Worm (Caenorhabditis elegans) whole organism, young adult: ENCODE results near the gene R151.10.

Experiments used
- F22D6.2 ChIP-seq: sonication (generic microtip); optimal IDR thresholded peaks from 2 replicates; lab custom pipeline; 2016; ENCODE audit warnings: mild to moderate bottlenecking, missing genetic modification characterization, missing compliant biosample characterization
- F37B4.10 ChIP-seq: fragments of 200-800 bp; sonication (Bioruptor generic); IDR thresholded peaks from 2 replicates; pipeline ENCODE4 v1.3.6; 2022; ENCODE audit warnings: missing genetic modification characterization, missing compliant biosample characterization
- F39B2.1 ChIP-seq: fragments of 200-800 bp; sonication (Bioruptor generic); IDR thresholded peaks from 2 replicates; pipeline ENCODE4 v1.3.6; 2022; ENCODE audit warnings: missing genetic modification reagents, missing genetic modification characterization, missing compliant biosample characterization
- F49E8.2 ChIP-seq: sonication (generic microtip); optimal IDR thresholded peaks from 3 replicates; lab custom pipeline; 2017; ENCODE audit warnings: missing genetic modification characterization, mild to moderate bottlenecking, missing compliant biosample characterization, antibody characterized with exemption, moderate library complexity; ENCODE audit not compliant: insufficient read depth
- K12H6.12 ChIP-seq: fragments of 200-800 bp; sonication (Bioruptor generic); optimal IDR thresholded peaks from 2 replicates; lab custom pipeline; 2018; ENCODE audit warnings: mild to moderate bottlenecking, missing genetic modification characterization, missing compliant biosample characterization
- T07F8.4 ChIP-seq: sonication (generic microtip); optimal IDR thresholded peaks from 2 replicates; lab custom pipeline; 2016; ENCODE audit warnings: mild to moderate bottlenecking, missing genetic modification characterization, moderate library complexity, missing compliant biosample characterization
- Y67H2A.10 ChIP-seq: fragments of 200-800 bp; sonication (Bioruptor generic); conservative IDR thresholded peaks from 2 replicates; pipeline ENCODE4 v1.3.6; 2022; ENCODE audit warnings: missing genetic modification reagents, missing genetic modification characterization, missing compliant biosample characterization
- ZK185.1 ChIP-seq: sonication (generic microtip); optimal IDR thresholded peaks from 2 replicates; lab custom pipeline; 2016; ENCODE audit warnings: mild to moderate bottlenecking, missing genetic modification characterization, missing compliant biosample characterization; ENCODE audit not compliant: poor library complexity, severe bottlenecking
- aptf-3 ChIP-seq: fragments of 200-800 bp; sonication (Bioruptor generic); IDR thresholded peaks from 2 replicates; pipeline ENCODE4 v1.3.6; 2022; ENCODE audit warnings: missing genetic modification characterization, missing compliant biosample characterization
- athp-1 ChIP-seq: sonication (generic microtip); optimal IDR thresholded peaks from 2 replicates; lab custom pipeline; 2017; ENCODE audit warnings: mild to moderate bottlenecking, missing genetic modification characterization, missing compliant biosample characterization
- attf-6 ChIP-seq: fragments of 200-800 bp; sonication (Bioruptor generic); IDR thresholded peaks from 2 replicates; pipeline ENCODE4 v1.3.6; 2022; ENCODE audit warnings: missing genetic modification reagents, missing genetic modification characterization, missing compliant biosample characterization
- bed-2 ChIP-seq: fragments of 200-800 bp; sonication (Bioruptor generic); IDR thresholded peaks from 2 replicates; pipeline ENCODE4 v1.3.6; 2022; ENCODE audit warnings: missing genetic modification reagents, missing genetic modification characterization, missing compliant biosample characterization
- ccch-3 ChIP-seq: fragments of 200-800 bp; sonication (Bioruptor generic); optimal IDR thresholded peaks from 2 replicates; lab custom pipeline; 2018; ENCODE audit warnings: mild to moderate bottlenecking, missing genetic modification characterization, missing compliant biosample characterization
- cebp-1 ChIP-seq, 2 experiments: fragments of 200-800 bp in 1 of 2; sonication (Bioruptor generic) in 1 of 2; sonication (generic microtip) in 1 of 2; IDR thresholded peaks in 1 of 2; optimal IDR thresholded peaks in 1 of 2; 2 replicates each; pipeline versions ENCODE4 v1.3.6 to Lab custom; 2017 to 2022; ENCODE audit warnings: missing compliant biosample characterization in 2 of 2, missing genetic modification characterization in 2 of 2, mild to moderate bottlenecking in 1 of 2, missing genetic modification reagents in 1 of 2, moderate library complexity in 1 of 2
- ceh-100 ChIP-seq: fragments of 200-800 bp; sonication (Bioruptor generic); IDR thresholded peaks from 2 replicates; pipeline ENCODE4 v1.3.6; 2022; ENCODE audit warnings: missing genetic modification reagents, missing genetic modification characterization, missing compliant biosample characterization
- ceh-58 ChIP-seq: fragments of 200-800 bp; sonication (Bioruptor generic); IDR thresholded peaks from 2 replicates; pipeline ENCODE4 v1.3.6; 2022; ENCODE audit warnings: missing genetic modification characterization, missing compliant biosample characterization
- dpff-1 ChIP-seq: sonication (generic microtip); optimal IDR thresholded peaks from 2 replicates; lab custom pipeline; 2017; ENCODE audit warnings: mild to moderate bottlenecking, missing genetic modification characterization, missing compliant biosample characterization
- efl-1 ChIP-seq: fragments of 150-350 bp; optimal IDR thresholded peaks from 2 replicates; lab custom pipeline; 2014; ENCODE audit warnings: missing biosample characterization, missing genetic modification reagents, missing genetic modification characterization
- egrh-3 ChIP-seq: fragments of 200-800 bp; sonication (Bioruptor generic); IDR thresholded peaks from 2 replicates; pipeline ENCODE4 v1.3.6; 2022; ENCODE audit warnings: missing genetic modification reagents, missing genetic modification characterization, missing compliant biosample characterization
- hlh-12 ChIP-seq: sonication (generic microtip); optimal IDR thresholded peaks from 2 replicates; lab custom pipeline; 2016; ENCODE audit warnings: missing genetic modification characterization, missing compliant biosample characterization
- hmg-1.2 ChIP-seq: fragments of 200-800 bp; sonication (Bioruptor generic); IDR thresholded peaks from 2 replicates; pipeline ENCODE4 v1.3.6; 2022; ENCODE audit warnings: missing genetic modification reagents, missing genetic modification characterization, missing compliant biosample characterization
- hrde-1 ChIP-seq: sonication (generic microtip); optimal IDR thresholded peaks from 2 replicates; lab custom pipeline; 2016; ENCODE audit warnings: missing genetic modification characterization, mild to moderate bottlenecking, missing compliant biosample characterization, moderate library complexity, missing genotype, missing genetic modification reagents, borderline replicate concordance
- hsf-1 ChIP-seq: fragments of 200-800 bp; sonication (Bioruptor generic); IDR thresholded peaks from 2 replicates; pipeline ENCODE4 v1.3.6; 2022; ENCODE audit warnings: missing genetic modification reagents, missing genetic modification characterization, missing compliant biosample characterization
- let-607 ChIP-seq, 2 experiments: fragments of 200-800 bp in 1 of 2; sonication (Bioruptor generic) in 1 of 2; sonication (generic microtip) in 1 of 2; optimal IDR thresholded peaks; 2 replicates each; lab custom pipeline; 2016 to 2018; ENCODE audit warnings: mild to moderate bottlenecking in 2 of 2, missing compliant biosample characterization in 2 of 2, missing genetic modification characterization in 2 of 2, moderate library complexity in 2 of 2, missing genotype in 1 of 2
- lir-1 ChIP-seq: fragments of 200-800 bp; sonication (Bioruptor generic); conservative IDR thresholded peaks from 2 replicates; pipeline ENCODE4 v1.3.6; 2022; ENCODE audit warnings: missing genetic modification reagents, missing genetic modification characterization, missing compliant biosample characterization
- lsl-1 ChIP-seq: fragments of 200-800 bp; sonication (Bioruptor generic); optimal IDR thresholded peaks from 2 replicates; lab custom pipeline; 2018; ENCODE audit warnings: mild to moderate bottlenecking, missing genetic modification characterization, moderate library complexity, missing compliant biosample characterization
- lsy-27 ChIP-seq: sonication (generic microtip); optimal IDR thresholded peaks from 2 replicates; lab custom pipeline; 2017; ENCODE audit warnings: missing genetic modification characterization, mild to moderate bottlenecking, missing compliant biosample characterization, antibody characterized with exemption, missing genotype, borderline replicate concordance; ENCODE audit not compliant: insufficient read depth
- madf-10 ChIP-seq: sonication (generic microtip); optimal IDR thresholded peaks from 2 replicates; lab custom pipeline; 2016; ENCODE audit warnings: mild to moderate bottlenecking, missing genetic modification characterization, missing compliant biosample characterization
- madf-8 ChIP-seq: fragments of 200-800 bp; sonication (Bioruptor generic); conservative IDR thresholded peaks from 2 replicates; pipeline ENCODE4 v1.3.6; 2022; ENCODE audit warnings: missing genetic modification reagents, missing genetic modification characterization, missing compliant biosample characterization
- nhr-27 ChIP-seq: fragments of 200-800 bp; sonication (Bioruptor generic); optimal IDR thresholded peaks from 2 replicates; lab custom pipeline; 2018; ENCODE audit warnings: mild to moderate bottlenecking, missing genetic modification characterization, moderate library complexity, missing compliant biosample characterization
- nhr-80 ChIP-seq: sonication (generic microtip); optimal IDR thresholded peaks from 2 replicates; lab custom pipeline; 2016; ENCODE audit warnings: missing genetic modification characterization, missing compliant biosample characterization
- pbrm-1 ChIP-seq: fragments of 200-800 bp; sonication (Bioruptor generic); IDR thresholded peaks from 2 replicates; pipeline ENCODE4 v1.3.6; 2022; ENCODE audit warnings: missing genetic modification reagents, missing genetic modification characterization, missing compliant biosample characterization
- rec-8 ChIP-seq, 2 experiments: sonication (generic microtip); optimal IDR thresholded peaks; 2 replicates each; lab custom pipeline; 2016; ENCODE audit warnings: mild to moderate bottlenecking in 2 of 2, missing genetic modification characterization in 2 of 2, missing genetic modification reagents in 2 of 2, missing genotype in 2 of 2, missing biosample characterization in 1 of 2, missing compliant biosample characterization in 1 of 2, moderate library complexity in 1 of 2
- repo-1 ChIP-seq: sonication (generic microtip); optimal IDR thresholded peaks from 2 replicates; lab custom pipeline; 2017; ENCODE audit warnings: mild to moderate bottlenecking, missing genetic modification characterization, missing compliant biosample characterization
- rpc-1 ChIP-seq, 2 experiments: fragments of 150-350 bp in 1 of 2; sonication (generic microtip) in 1 of 2; optimal IDR thresholded peaks; 2 replicates each; lab custom pipeline; 2014 to 2018; ENCODE audit warnings: missing biosample characterization in 1 of 2, missing genetic modification characterization in 1 of 2, missing genetic modification reagents in 1 of 2, missing genotype in 1 of 2
- sdz-38 ChIP-seq: sonication (generic microtip); optimal IDR thresholded peaks from 2 replicates; lab custom pipeline; 2016; ENCODE audit warnings: missing genotype, missing genetic modification characterization, missing compliant biosample characterization
- snpc-1.1 ChIP-seq: sonication (generic microtip); optimal IDR thresholded peaks from 2 replicates; lab custom pipeline; 2017; ENCODE audit warnings: missing genetic modification characterization, mild to moderate bottlenecking, missing compliant biosample characterization, antibody characterized with exemption, moderate library complexity, missing genotype, missing genetic modification reagents; ENCODE audit not compliant: insufficient read depth
- somi-1 ChIP-seq: fragments of 200-800 bp; sonication (Bioruptor generic); optimal IDR thresholded peaks from 2 replicates; lab custom pipeline; 2018; ENCODE audit warnings: mild to moderate bottlenecking, missing genetic modification characterization, missing compliant biosample characterization
- sptf-2 ChIP-seq: fragments of 200-800 bp; sonication (Bioruptor generic); optimal IDR thresholded peaks from 2 replicates; lab custom pipeline; 2018; ENCODE audit warnings: mild to moderate bottlenecking, missing genetic modification characterization, missing compliant biosample characterization
- tbx-9 ChIP-seq: sonication (generic microtip); optimal IDR thresholded peaks from 2 replicates; lab custom pipeline; 2016; ENCODE audit warnings: borderline replicate concordance, missing genetic modification characterization, inconsistent platforms, missing compliant biosample characterization
- tlf-1 ChIP-seq: fragments of 200-800 bp; sonication (Bioruptor generic); optimal IDR thresholded peaks from 2 replicates; lab custom pipeline; 2018; ENCODE audit warnings: mild to moderate bottlenecking, missing genetic modification characterization, missing compliant biosample characterization
- unc-62 ChIP-seq: fragments of 150-350 bp; optimal IDR thresholded peaks from 2 replicates; lab custom pipeline; 2014; ENCODE audit warnings: missing biosample characterization, missing genetic modification reagents, missing genetic modification characterization
- zim-3 ChIP-seq: sonication (generic microtip); optimal IDR thresholded peaks from 2 replicates; lab custom pipeline; 2017; ENCODE audit warnings: mild to moderate bottlenecking, missing genetic modification characterization, moderate library complexity, missing compliant biosample characterization
- ztf-18 ChIP-seq: sonication (generic microtip); optimal IDR thresholded peaks from 2 replicates; lab custom pipeline; 2016; ENCODE audit warnings: missing genotype, mild to moderate bottlenecking, missing genetic modification characterization, missing compliant biosample characterization
- ztf-26 ChIP-seq: sonication (generic microtip); optimal IDR thresholded peaks from 2 replicates; lab custom pipeline; 2017; ENCODE audit warnings: missing genetic modification characterization, missing compliant biosample characterization

Gene R151.10

DNA sequence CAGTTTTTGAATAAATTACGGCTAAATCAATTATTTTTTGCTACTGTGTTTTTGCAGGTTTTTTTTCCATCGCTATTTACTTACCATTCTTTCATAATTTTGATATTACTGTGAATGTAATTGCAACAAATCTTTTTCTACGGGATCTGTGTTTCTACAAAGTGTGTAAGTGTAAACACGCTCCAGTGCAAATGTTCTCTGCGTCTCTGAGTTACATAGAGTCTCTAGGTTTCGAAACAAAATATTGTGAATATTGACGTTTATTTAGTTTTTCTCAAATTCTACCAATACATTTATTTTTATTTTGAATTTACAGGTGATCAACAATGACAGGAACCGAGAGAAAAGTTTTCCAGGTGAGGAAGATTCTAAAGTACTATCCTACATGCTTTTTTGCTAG is 46.7 kb downstream of the R151.10 start, which contains the start of gene yju-2 (continued):
- TF ChIP-seq sptf-2 (GFP tag; lab: Kevin White, UChicago): no peak
- TF ChIP-seq ceh-58: no peak
- no peak for TF ChIP-seq ccch-3 (GFP tag; lab: Kevin White, UChicago)
- TF ChIP-seq hmg-1.2 (GFP tag; lab: Robert Waterston, UW): peak; percentile 81
- TF ChIP-seq ztf-26 (tag; lab: Kevin White, UChicago): no peak
- TF ChIP-seq madf-10 (tag; lab: Kevin White, UChicago): peak; percentile 3
- TF ChIP-seq dpff-1: no peak
- TF ChIP-seq repo-1 (tag; lab: Kevin White, UChicago): peak; percentile 18
- TF ChIP-seq nhr-80 (tag; lab: Kevin White, UChicago): peak; percentile 7
- TF ChIP-seq egrh-3: no peak
- TF ChIP-seq ceh-100 (GFP tag; lab: Robert Waterston, UW): peak; percentile 88
- no peak for TF ChIP-seq rec-8 (tag; optimal IDR thresholded peaks at IDR 0.05; lab: Kevin White, UChicago)

DNA sequence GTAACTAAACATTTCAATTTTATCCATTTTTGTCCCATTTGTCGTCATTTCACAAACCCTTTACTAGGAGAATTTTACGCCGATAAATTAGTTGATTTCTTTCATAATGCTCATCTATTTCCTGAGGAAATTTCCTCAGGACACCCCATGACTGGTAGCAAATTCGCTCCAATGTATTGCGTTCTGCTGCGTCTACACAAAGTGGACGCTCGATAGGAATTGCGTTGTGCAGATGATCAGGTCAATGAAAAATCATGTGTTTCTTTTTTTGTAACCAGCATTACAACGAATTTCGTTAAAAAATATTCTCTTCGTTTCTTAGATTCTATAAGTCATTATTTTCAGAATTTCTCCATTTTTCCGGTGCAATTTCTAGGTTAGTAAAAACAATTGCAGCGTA is 48.9 kb downstream of the R151.10 start, which contains the start of gene epg-4:
epg-4 (plus strand) TSS at position 346 of the 400 bp plus-strand sequence.
- no peak; the same call in 1 of the 2 replicates for TF ChIP-seq Y67H2A.10 (GFP tag; lab: Robert Waterston, UW)
- TF ChIP-seq hrde-1 (tag; lab: Kevin White, UChicago): peak; percentile 52
- TF ChIP-seq efl-1 (GFP tag; lab: Kevin White, UChicago): peak; percentile 18
- no peak for TF ChIP-seq F37B4.10 (GFP tag; lab: Robert Waterston, UW)
- no peak for TF ChIP-seq lir-1 (GFP tag; lab: Robert Waterston, UW)
- TF ChIP-seq unc-62 (GFP tag; lab: Kevin White, UChicago): no peak
- peak; percentile 49 for TF ChIP-seq tlf-1 (GFP tag; lab: Kevin White, UChicago)
- no peak for TF ChIP-seq snpc-1.1
- no peak for TF ChIP-seq lsl-1 (GFP tag; lab: Kevin White, UChicago)
- no peak for TF ChIP-seq hlh-12 (tag; lab: Kevin White, UChicago)
- peak; percentile 75 for TF ChIP-seq ceh-100 (GFP tag; lab: Robert Waterston, UW)
- no peak for TF ChIP-seq F22D6.2 (tag; lab: Kevin White, UChicago)
- no peak for TF ChIP-seq lsy-27
- TF ChIP-seq tbx-9 (tag; lab: Kevin White, UChicago): no peak
- TF ChIP-seq cebp-1 (GFP tag; IDR thresholded peaks at IDR 0.05; lab: Robert Waterston, UW): peak; percentile 81
- peak; percentile 86 for TF ChIP-seq cebp-1 (tag; optimal IDR thresholded peaks at IDR 0.05; lab: Kevin White, UChicago)
- TF ChIP-seq athp-1 (tag; lab: Kevin White, UChicago): peak; percentile 34
- peak; percentile 25 for TF ChIP-seq ztf-18 (tag; lab: Kevin White, UChicago)
- no peak for TF ChIP-seq T07F8.4 (tag; lab: Kevin White, UChicago)
- TF ChIP-seq bed-2 (GFP tag; lab: Robert Waterston, UW): no peak
- TF ChIP-seq pbrm-1 (GFP tag; lab: Robert Waterston, UW): peak; percentile 43; the same call in 1 of the 2 replicates
- peak; percentile 71 for TF ChIP-seq F49E8.2
- TF ChIP-seq let-607 (tag; optimal IDR thresholded peaks at IDR 0.05; lab: Kevin White, UChicago): peak in 1 of 2 experiments; percentile 49
- no peak for TF ChIP-seq nhr-27 (tag; lab: Kevin White, UChicago)
- peak; percentile 0 for TF ChIP-seq somi-1 (GFP tag; lab: Kevin White, UChicago)
- peak; percentile 24 for TF ChIP-seq ZK185.1 (tag; lab: Kevin White, UChicago)
- TF ChIP-seq ztf-26 (tag; lab: Kevin White, UChicago): no peak
- TF ChIP-seq sdz-38 (tag; lab: Kevin White, UChicago): no peak
- peak; percentile 54; the same call in 1 of the 2 replicates for TF ChIP-seq hsf-1 (GFP tag; lab: Robert Waterston, UW)
- peak; percentile 30 for TF ChIP-seq zim-3
- 0 out of 2 replicates have a peak, but pooled peaks have one; percentile 76 for TF ChIP-seq aptf-3 (GFP tag; lab: Robert Waterston, UW)
- TF ChIP-seq attf-6 (GFP tag; lab: Robert Waterston, UW): 0 out of 2 replicates have a peak, but pooled peaks have one; percentile 31
- TF ChIP-seq F39B2.1 (GFP tag; lab: Robert Waterston, UW): no peak
- TF ChIP-seq madf-8 (GFP tag; lab: Robert Waterston, UW): peak; percentile 14; the same call in 1 of the 2 replicates
- TF ChIP-seq K12H6.12: peak; percentile 24
- TF ChIP-seq rpc-1 (optimal IDR thresholded peaks at IDR 0.05; lab: Kevin White, UChicago): no peak
- TF ChIP-seq rpc-1 (tag; optimal IDR thresholded peaks at IDR 0.05; lab: Kevin White, UChicago): no peak
